Worm (Caenorhabditis elegans): ENCODE results near the gene cdk-4.

The cdk-4 gene

ce11 chrX:13514384-13514783 lies 4.3 kb downstream of the cdk-4 start (continued):
- TF ChIP-seq ces-1 (GFP tag; optimal IDR thresholded peaks at IDR 0.05) = peak; percentile 89
- peak; percentile 81 for TF ChIP-seq hlh-30 (tag; optimal IDR thresholded peaks at IDR 0.05; ENCODE audit: insufficient read depth)
- TF ChIP-seq F26F4.8 (GFP tag; conservative IDR thresholded peaks at IDR 0.05) = no peak
- TF ChIP-seq nhr-76 (tag; optimal IDR thresholded peaks at IDR 0.05) = peak; percentile 34
- TF ChIP-seq ztf-11 (tag; optimal IDR thresholded peaks at IDR 0.05) = no peak
- TF ChIP-seq cey-2 (tag; optimal IDR thresholded peaks at IDR 0.05; ENCODE audit: borderline replicate concordance, insufficient read depth) = no peak
- no peak for TF ChIP-seq tag-97 (GFP tag; IDR thresholded peaks at IDR 0.05)
- peak; percentile 79 for TF ChIP-seq lin-29 (GFP tag; IDR thresholded peaks at IDR 0.05)
- TF ChIP-seq duxl-1 (tag; optimal IDR thresholded peaks at IDR 0.05; ENCODE audit: poor library complexity) = peak; percentile 97
- no peak for TF ChIP-seq snpc-4 (tag; optimal IDR thresholded peaks at IDR 0.05)
- TF ChIP-seq R02D3.7 (tag; optimal IDR thresholded peaks at IDR 0.05) = no peak
- TF ChIP-seq D1046.2 (GFP tag; IDR thresholded peaks at IDR 0.05) = no peak
- peak; percentile 97 for TF ChIP-seq nhr-102 (tag; optimal IDR thresholded peaks at IDR 0.05)
- peak; percentile 94 for TF ChIP-seq F10B5.3 (tag; optimal IDR thresholded peaks at IDR 0.05)
- TF ChIP-seq nhr-42 (GFP tag; IDR thresholded peaks at IDR 0.05) = peak; percentile 92
- peak; percentile 72 for TF ChIP-seq ceh-28 (tag; optimal IDR thresholded peaks at IDR 0.05)
- TF ChIP-seq aly-2 (tag; optimal IDR thresholded peaks at IDR 0.05) = no peak
- TF ChIP-seq F49E8.2 (tag; optimal IDR thresholded peaks at IDR 0.05; ENCODE audit: borderline replicate concordance) = no peak
- no peak for TF ChIP-seq snpc-1.2 (GFP tag; IDR thresholded peaks at IDR 0.05)
- no peak for TF ChIP-seq nhr-25 (tag; optimal IDR thresholded peaks at IDR 0.05; ENCODE audit: borderline replicate concordance, insufficient read depth)
- TF ChIP-seq ceh-62 (tag; optimal IDR thresholded peaks at IDR 0.05) = no peak
- peak; percentile 63 for TF ChIP-seq mxl-3 (GFP tag; optimal IDR thresholded peaks at IDR 0.05)
- no peak for TF ChIP-seq skn-1 (tag; optimal IDR thresholded peaks at IDR 0.05)
- no peak for TF ChIP-seq nhr-41 (GFP tag; IDR thresholded peaks at IDR 0.05)
- TF ChIP-seq hif-1 (tag; optimal IDR thresholded peaks at IDR 0.05) = peak in 1 of 2 experiments; percentile 42
- peak; percentile 95 for TF ChIP-seq ztf-7 (tag; optimal IDR thresholded peaks at IDR 0.05)
- TF ChIP-seq mdl-1 (tag; optimal IDR thresholded peaks at IDR 0.05) = peak; percentile 66 to 73
- TF ChIP-seq lsy-2 (tag; optimal IDR thresholded peaks at IDR 0.05) = peak; percentile 76 to 93
- TF ChIP-seq aha-1 (tag) = peak; percentile 92
- TF ChIP-seq ctbp-1 (GFP tag; IDR thresholded peaks at IDR 0.05) = peak; percentile 77; the same call in 1 of the 2 replicates
- no peak for TF ChIP-seq nhr-111 (GFP tag; optimal IDR thresholded peaks at IDR 0.05)
- TF ChIP-seq dmd-8 (GFP tag; IDR thresholded peaks at IDR 0.05) = no peak
- no peak for TF ChIP-seq fos-1 (tag; optimal IDR thresholded peaks at IDR 0.05)
- TF ChIP-seq dmd-9 (GFP tag; IDR thresholded peaks at IDR 0.05) = no peak
- TF ChIP-seq daf-16 (GFP tag; optimal IDR thresholded peaks at IDR 0.05) = peak; percentile 34 to 87
- peak; percentile 83 for TF ChIP-seq daf-16 (tag; optimal IDR thresholded peaks at IDR 0.05)
- no peak for TF ChIP-seq attf-4 (tag; optimal IDR thresholded peaks at IDR 0.05)
- TF ChIP-seq ceh-82 (tag; optimal IDR thresholded peaks at IDR 0.05) = no peak
- peak; percentile 82 for TF ChIP-seq mes-2 (tag; optimal IDR thresholded peaks at IDR 0.05; ENCODE audit: poor library complexity, severe bottlenecking)
- TF ChIP-seq saeg-2 (GFP tag; IDR thresholded peaks at IDR 0.05) = no peak
- TF ChIP-seq sdz-12 (GFP tag; optimal IDR thresholded peaks at IDR 0.05) = no peak
- no peak for TF ChIP-seq lim-7 (GFP tag; IDR thresholded peaks at IDR 0.05)
- peak; percentile 98 for TF ChIP-seq mep-1 (tag; optimal IDR thresholded peaks at IDR 0.05)
- peak; percentile 28 for TF ChIP-seq pqm-1 (tag; optimal IDR thresholded peaks at IDR 0.05)
- TF ChIP-seq nhr-6 (tag; optimal IDR thresholded peaks at IDR 0.05) = peak; percentile 75
- no peak for TF ChIP-seq lin-15B (tag; optimal IDR thresholded peaks at IDR 0.05)
- TF ChIP-seq spr-3 (GFP tag; optimal IDR thresholded peaks at IDR 0.05) = peak; percentile 57
- TF ChIP-seq mdt-29 (GFP tag; IDR thresholded peaks at IDR 0.05) = peak; percentile 75; the same call in 1 of the 2 replicates
- TF ChIP-seq Y75B8A.6 (GFP tag; IDR thresholded peaks at IDR 0.05) = no peak
- TF ChIP-seq lin-38 (GFP tag; IDR thresholded peaks at IDR 0.05) = peak; percentile 70
- peak in 1 of 2 experiments; percentile 27 for TF ChIP-seq ZK546.5 (tag; optimal IDR thresholded peaks at IDR 0.05)
- peak; percentile 30 for TF ChIP-seq zfp-2 (tag; optimal IDR thresholded peaks at IDR 0.05)

All from whole organism, L4 larva.